Worm (Caenorhabditis elegans) whole organism, L2 larva: ENCODE data around the gene srj-45.

Experiments used
- aly-2 ChIP-seq: fragments of 150-350 bp; optimal IDR thresholded peaks from 2 replicates; lab custom pipeline; 2014; ENCODE audit warnings: missing biosample characterization, missing genetic modification characterization
- ceh-82 ChIP-seq: fragments of 150-350 bp; optimal IDR thresholded peaks from 2 replicates; lab custom pipeline; 2014; ENCODE audit warnings: missing biosample characterization, missing genetic modification characterization
- dmd-4 ChIP-seq: sonication (generic microtip); optimal IDR thresholded peaks from 2 replicates; lab custom pipeline; 2017; ENCODE audit warnings: missing biosample characterization, missing genetic modification characterization
- elt-3 ChIP-seq: sonication (generic microtip); optimal IDR thresholded peaks from 2 replicates; lab custom pipeline; 2017; ENCODE audit warnings: missing biosample characterization, missing genetic modification characterization
- unc-55 ChIP-seq: fragments of 150-350 bp; sonication (generic microtip); optimal IDR thresholded peaks from 3 replicates; lab custom pipeline; 2014; ENCODE audit warnings: missing biosample characterization, missing genetic modification reagents, missing genetic modification characterization
- zag-1 ChIP-seq: fragments of 150-350 bp; optimal IDR thresholded peaks from 2 replicates; lab custom pipeline; 2014; ENCODE audit warnings: missing biosample characterization, missing genetic modification characterization

DNA sequence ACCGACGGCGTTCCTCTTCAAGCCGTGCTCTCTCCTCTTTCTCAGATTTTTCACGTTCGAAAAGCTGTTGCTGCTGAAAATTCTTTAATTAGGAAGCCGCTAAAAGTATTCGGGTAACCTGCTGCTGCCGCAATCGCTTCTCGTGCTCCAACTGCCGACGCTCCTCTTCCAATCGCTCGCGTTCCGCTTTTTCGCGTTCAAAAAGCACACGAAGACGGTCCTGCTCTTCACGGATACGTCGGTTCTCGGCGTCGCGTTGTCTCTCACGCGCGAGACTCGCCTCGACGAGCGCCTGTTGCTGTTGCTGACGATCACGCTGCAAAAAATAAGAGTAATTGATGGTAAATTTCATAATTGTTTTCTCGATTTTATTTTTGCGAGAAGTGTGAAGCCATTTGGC lies 35.7 kb downstream of the srj-45 start:
- TF ChIP-seq ceh-82 (tag; lab: Kevin White, UChicago) (no peak), zag-1 (tag; lab: Kevin White, UChicago) (no peak), aly-2 (tag; lab: Kevin White, UChicago) (no peak), elt-3 (tag; lab: Kevin White, UChicago) (no peak), dmd-4 (tag; lab: Kevin White, UChicago) (no peak), unc-55 (GFP tag; lab: Kevin White, UChicago) (no peak)
